Fruit fly (Drosophila melanogaster): ENCODE results near the gene CG10005.
A peak's percentile ranks its signal among the peaks of the same experiment; 100 is the strongest.

dm6 chr3R:11977336-11977678 is 310 bp upstream of the CG10005 start:
- TF ChIP-seq CG10348 (GFP tag; IDR thresholded peaks at IDR 0.05) (no peak), CG14655 (GFP tag; optimal IDR thresholded peaks at IDR 0.05) (peak; percentile 41), rn (GFP tag; IDR thresholded peaks at IDR 0.05) (no peak), CG34367 (tag; optimal IDR thresholded peaks at IDR 0.05) (no peak), Snoo (tag; optimal IDR thresholded peaks at IDR 0.05) (no peak), CG13204 (GFP tag; optimal IDR thresholded peaks at IDR 0.05) (no peak), Pif1B (GFP tag; optimal IDR thresholded peaks at IDR 0.05) (no peak), CG15710 (tag; optimal IDR thresholded peaks at IDR 0.05) (no peak), CG17806 (tag; optimal IDR thresholded peaks at IDR 0.05) (peak; percentile 7)

Measured in whole organism, pupa.